Worm (Caenorhabditis elegans) whole organism, L1 larva: ENCODE data around the gene srw-68.
A peak's percentile ranks its signal among the peaks of the same experiment; 100 is the strongest.

Source experiments
- alr-1 ChIP-seq: fragments of 200-800 bp; sonication (Bioruptor generic); optimal IDR thresholded peaks from 2 replicates; lab custom pipeline; 2018; ENCODE audit warnings: borderline replicate concordance, mild to moderate bottlenecking, missing genetic modification characterization, missing compliant biosample characterization
- aly-2 ChIP-seq: fragments of 150-350 bp; optimal IDR thresholded peaks from 2 replicates; lab custom pipeline; 2014; ENCODE audit warnings: missing biosample characterization, missing genetic modification characterization
- ceh-88 ChIP-seq: fragments of 200-800 bp; sonication (Bioruptor generic); IDR thresholded peaks from 2 replicates; pipeline ENCODE4 v1.3.6; 2022; ENCODE audit warnings: missing genetic modification characterization, missing compliant biosample characterization
- ceh-90 ChIP-seq: sonication (generic microtip); optimal IDR thresholded peaks from 2 replicates; lab custom pipeline; 2016; ENCODE audit warnings: missing genetic modification characterization, missing compliant biosample characterization
- ces-1 ChIP-seq: fragments of 150-350 bp; optimal IDR thresholded peaks from 2 replicates; lab custom pipeline; 2014; ENCODE audit warnings: missing biosample characterization, missing genetic modification reagents, missing genetic modification characterization
- efl-1 ChIP-seq, 4 experiments: fragments of 150-350 bp; optimal IDR thresholded peaks in 3 of 4; peaks in 1 of 4; 1 replicate in 1 of 4; 2 replicates in 3 of 4; lab custom pipeline; 2014; ENCODE audit warnings: missing biosample characterization in 2 of 4, missing genetic modification characterization in 2 of 4, missing genetic modification reagents in 2 of 4
- efl-3 ChIP-seq: fragments of 200-800 bp; sonication (Bioruptor generic); optimal IDR thresholded peaks from 2 replicates; lab custom pipeline; 2018; ENCODE audit warnings: mild to moderate bottlenecking, missing genetic modification characterization, missing compliant biosample characterization
- egl-27 ChIP-seq, 2 experiments: fragments of 150-350 bp in 1 of 2; sonication (generic microtip); optimal IDR thresholded peaks; 3 replicates each; lab custom pipeline; 2017 to 2018; ENCODE audit warnings: missing biosample characterization in 2 of 2, missing genetic modification characterization in 2 of 2, missing genetic modification reagents in 2 of 2
- elt-2 ChIP-seq: sonication (generic microtip); optimal IDR thresholded peaks from 2 replicates; lab custom pipeline; 2016; ENCODE audit warnings: missing genetic modification characterization, mild to moderate bottlenecking, inconsistent platforms, missing compliant biosample characterization, missing genetic modification reagents
- elt-3 ChIP-seq, 6 experiments: fragments of 150-350 bp in 1 of 6; sonication (generic microtip); optimal IDR thresholded peaks; 2 replicates each; lab custom pipeline; 2017 to 2018; ENCODE audit warnings: missing biosample characterization in 6 of 6, missing genetic modification characterization in 6 of 6, inconsistent platforms in 1 of 6
- fkh-4 ChIP-seq: sonication (generic microtip); optimal IDR thresholded peaks from 2 replicates; lab custom pipeline; 2016; ENCODE audit warnings: missing compliant biosample characterization, missing genetic modification characterization, borderline replicate concordance
- fkh-8 ChIP-seq: sonication (generic microtip); optimal IDR thresholded peaks from 2 replicates; lab custom pipeline; 2016; ENCODE audit warnings: mild to moderate bottlenecking, missing genetic modification characterization, missing compliant biosample characterization
- fos-1 ChIP-seq: fragments of 150-350 bp; optimal IDR thresholded peaks from 2 replicates; lab custom pipeline; 2014; ENCODE audit warnings: missing biosample characterization, missing genetic modification characterization
- hpl-2 ChIP-seq: fragments of 150-350 bp; optimal IDR thresholded peaks from 2 replicates; lab custom pipeline; 2014; ENCODE audit warnings: missing biosample characterization, missing genetic modification reagents, missing genetic modification characterization
- jun-1 ChIP-seq: fragments of 150-350 bp; optimal IDR thresholded peaks from 2 replicates; lab custom pipeline; 2014; ENCODE audit warnings: missing biosample characterization, missing genetic modification reagents, missing genetic modification characterization
- lin-15B ChIP-seq: fragments of 150-350 bp; sonication (generic microtip); optimal IDR thresholded peaks from 3 replicates; lab custom pipeline; 2014; ENCODE audit warnings: missing biosample characterization, missing genetic modification characterization
- lin-39 ChIP-seq: fragments of 150-350 bp; optimal IDR thresholded peaks from 2 replicates; lab custom pipeline; 2014; ENCODE audit warnings: missing biosample characterization, missing genetic modification reagents, missing genetic modification characterization
- mef-2 ChIP-seq: fragments of 150-350 bp; optimal IDR thresholded peaks from 2 replicates; lab custom pipeline; 2014; ENCODE audit warnings: missing biosample characterization, missing genetic modification characterization
- nhr-11 ChIP-seq: fragments of 150-350 bp; optimal IDR thresholded peaks from 2 replicates; lab custom pipeline; 2014; ENCODE audit warnings: missing biosample characterization, missing genetic modification characterization
- nhr-20 ChIP-seq: sonication (generic microtip); optimal IDR thresholded peaks from 2 replicates; lab custom pipeline; 2016; ENCODE audit warnings: mild to moderate bottlenecking, missing genetic modification characterization, missing compliant biosample characterization
- nhr-237 ChIP-seq: fragments of 150-350 bp; optimal IDR thresholded peaks from 2 replicates; lab custom pipeline; 2014; ENCODE audit warnings: missing biosample characterization, missing genetic modification characterization
- nhr-28 ChIP-seq: fragments of 150-350 bp; optimal IDR thresholded peaks from 2 replicates; lab custom pipeline; 2014; ENCODE audit warnings: missing biosample characterization, missing genetic modification characterization
- nhr-71 ChIP-seq: sonication (generic microtip); optimal IDR thresholded peaks from 2 replicates; lab custom pipeline; 2016; ENCODE audit warnings: mild to moderate bottlenecking, missing genetic modification characterization, moderate library complexity, missing compliant biosample characterization
- nhr-76 ChIP-seq: sonication (generic microtip); optimal IDR thresholded peaks from 2 replicates; lab custom pipeline; 2017; ENCODE audit warnings: missing biosample characterization, missing genetic modification characterization
- nhr-77 ChIP-seq: fragments of 150-350 bp; optimal IDR thresholded peaks from 2 replicates; lab custom pipeline; 2014; ENCODE audit warnings: missing biosample characterization, missing genetic modification characterization
- nhr-85 ChIP-seq: sonication (generic microtip); peaks from one replicate; lab custom pipeline; 2016; ENCODE audit warnings: missing genetic modification characterization, inconsistent platforms, missing compliant biosample characterization
- skn-1 ChIP-seq: fragments of 150-350 bp; optimal IDR thresholded peaks from 2 replicates; lab custom pipeline; 2014; ENCODE audit warnings: missing biosample characterization, missing genetic modification characterization
- sox-4 ChIP-seq: sonication (generic microtip); optimal IDR thresholded peaks from 2 replicates; lab custom pipeline; 2016; ENCODE audit warnings: missing genetic modification characterization, missing compliant biosample characterization
- swsn-7 ChIP-seq: sonication (generic microtip); optimal IDR thresholded peaks from 2 replicates; lab custom pipeline; 2016; ENCODE audit warnings: missing genetic modification characterization, missing compliant biosample characterization
- xbp-1 ChIP-seq: sonication (generic microtip); optimal IDR thresholded peaks from 2 replicates; lab custom pipeline; 2016; ENCODE audit warnings: missing genetic modification characterization, missing compliant biosample characterization
- zip-4 ChIP-seq: fragments of 200-800 bp; sonication (Bioruptor generic); optimal IDR thresholded peaks from 2 replicates; lab custom pipeline; 2018; ENCODE audit warnings: mild to moderate bottlenecking, missing genetic modification characterization, moderate library complexity, missing compliant biosample characterization

The srw-68 gene

ce11 chrV:7432441-7433146 lies 6.1 kb upstream of the srw-68 start (continued):
- no peak for TF ChIP-seq swsn-7
- no peak for TF ChIP-seq fos-1

DNA sequence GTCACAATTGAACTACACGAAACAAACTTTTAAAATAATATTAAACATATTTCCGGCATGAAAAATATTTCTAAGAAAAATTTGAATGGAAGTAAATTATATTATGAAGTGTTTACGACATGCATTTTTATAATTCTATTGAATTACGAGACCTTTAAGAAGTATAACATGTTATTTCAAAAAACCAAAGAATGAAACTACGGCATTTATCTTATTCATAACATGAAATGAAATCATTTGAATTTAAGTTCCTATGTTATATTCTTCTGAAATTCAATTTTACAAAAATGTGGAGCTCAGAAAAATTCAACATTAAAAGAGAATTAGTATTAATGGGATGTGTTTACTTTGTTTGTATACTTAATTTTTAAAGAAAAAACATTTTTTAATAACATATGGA lies 4.5 kb upstream of the srw-68 start, which contains the start of gene srw-71:
Gene srw-71, minus strand, starts transcription at position 101 of the 400 bp plus-strand sequence.
- TF ChIP-seq fkh-8 (tag; lab: Kevin White, UChicago) (peak; percentile 33), elt-3 (tag; optimal IDR thresholded peaks at IDR 0.05; lab: Kevin White, UChicago) (no peak), nhr-11 (tag; lab: Kevin White, UChicago) (peak; percentile 30)

DNA sequence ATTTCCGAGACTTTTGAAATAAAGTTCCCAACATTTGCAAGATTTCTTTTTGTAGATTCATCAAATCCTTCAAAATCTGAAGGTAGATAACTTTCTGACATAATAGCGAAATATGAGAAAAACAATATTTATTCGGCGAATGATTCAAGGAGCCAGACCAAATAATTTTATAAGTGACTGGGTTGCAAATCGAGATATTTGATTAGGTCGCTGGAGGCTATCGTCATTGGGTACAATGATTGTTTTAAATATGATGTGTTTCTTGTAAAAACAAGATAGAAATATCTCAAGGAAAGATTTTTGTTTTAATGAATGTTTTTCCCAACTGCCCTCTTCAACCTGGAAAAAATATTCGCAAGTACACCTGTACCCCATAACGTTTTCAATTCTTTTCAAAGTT lies 2.4 kb upstream of the srw-68 start, which contains the start of gene srw-69:
Gene srw-69, minus strand, starts transcription at position 101 of the 400 bp plus-strand sequence.
- TF ChIP-seq egl-27 (tag; optimal IDR thresholded peaks at IDR 0.05; lab: Kevin White, UChicago), result no peak
- TF ChIP-seq lin-39, result no peak
- TF ChIP-seq nhr-85 (tag; lab: Kevin White, UChicago), result no peak
- no peak for TF ChIP-seq fkh-4
- TF ChIP-seq lin-15B (tag; lab: Kevin White, UChicago), result no peak
- TF ChIP-seq nhr-20 (tag; lab: Kevin White, UChicago), result no peak
- TF ChIP-seq nhr-76 (tag; lab: Kevin White, UChicago), result no peak
- TF ChIP-seq ceh-90 (tag; lab: Kevin White, UChicago), result no peak
- no peak for TF ChIP-seq skn-1 (tag; lab: Kevin White, UChicago)

- no peak for TF ChIP-seq elt-3 (tag; optimal IDR thresholded peaks at IDR 0.05; lab: Kevin White, UChicago)
- TF ChIP-seq zip-4, result no peak
- no peak for TF ChIP-seq ces-1 (GFP tag; lab: Kevin White, UChicago)
- TF ChIP-seq hpl-2 (GFP tag; lab: Kevin White, UChicago), result no peak
- TF ChIP-seq sox-4 (tag; lab: Kevin White, UChicago), result no peak
- TF ChIP-seq elt-2 (tag; lab: Kevin White, UChicago), result no peak
- no peak for TF ChIP-seq xbp-1 (tag; lab: Kevin White, UChicago)
- TF ChIP-seq efl-1 (optimal IDR thresholded peaks at IDR 0.05; lab: Kevin White, UChicago), result no peak
- TF ChIP-seq efl-1 (GFP tag; optimal IDR thresholded peaks at IDR 0.05 in 1 of 2; lab: Kevin White, UChicago), result no peak
- TF ChIP-seq skn-1 (tag; lab: Kevin White, UChicago), result no peak
- no peak for TF ChIP-seq ceh-88 (GFP tag; lab: Robert Waterston, UW)
Measured at ce11 chrV:7424336-7424735, 2.2 kb downstream of the srw-68 start, which contains the start of gene F18E3.10. Gene F18E3.10 (minus strand): TSS chrV:7424436.

DNA sequence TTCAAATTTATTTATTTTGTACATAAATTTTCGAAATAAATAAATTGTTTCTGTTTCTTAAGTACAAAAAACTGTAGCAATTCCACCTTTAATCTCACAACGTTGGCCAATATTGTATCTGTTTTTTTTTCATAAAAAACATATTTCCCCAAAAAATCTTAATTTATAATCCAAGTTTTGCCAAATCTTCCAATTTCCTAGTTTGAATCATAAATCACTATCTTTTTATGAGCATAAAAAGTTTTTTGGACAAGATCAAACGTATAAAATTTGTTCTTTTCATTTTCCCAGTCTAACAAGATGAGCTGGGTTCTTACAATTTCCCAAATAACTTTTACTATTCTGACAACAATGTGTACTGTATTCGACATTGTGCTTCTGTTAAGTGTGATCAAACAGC lies 6.3 kb downstream of the srw-68 start, which contains the start of gene srxa-4:
Gene srxa-4, plus strand, starts transcription at position 301 of the 400 bp plus-strand sequence.
- TF ChIP-seq nhr-237, result no peak
- no peak for TF ChIP-seq aly-2
- TF ChIP-seq fkh-4, result no peak
- no peak for TF ChIP-seq mef-2 (tag; lab: Kevin White, UChicago)
- TF ChIP-seq jun-1 (tag; lab: Kevin White, UChicago), result no peak
- no peak for TF ChIP-seq ces-1 (GFP tag; lab: Kevin White, UChicago)
- no peak for TF ChIP-seq fos-1
- no peak for TF ChIP-seq efl-3 (GFP tag; lab: Kevin White, UChicago)
- TF ChIP-seq nhr-77 (tag; lab: Kevin White, UChicago), result no peak
- TF ChIP-seq nhr-71 (tag; lab: Kevin White, UChicago), result no peak
- TF ChIP-seq alr-1 (tag; lab: Kevin White, UChicago), result no peak
- no peak for TF ChIP-seq nhr-28 (tag; lab: Kevin White, UChicago)
- TF ChIP-seq, all 84 proteins: peak for 0
